Fruit fly (Drosophila melanogaster) whole organism, adult: ENCODE measurements around the gene Sf3b2.

ENCODE experiments used
- CG11617 ChIP-seq: fragments of 200-800 bp; sonication (Bioruptor generic); optimal IDR thresholded peaks from 2 replicates; lab custom pipeline; 2017; ENCODE audit warnings: mild to moderate bottlenecking, missing biosample characterization, missing genetic modification reagents, missing genetic modification characterization
- CG12768 ChIP-seq: fragments of 200-800 bp; sonication (Bioruptor generic); optimal IDR thresholded peaks from 2 replicates; lab custom pipeline; 2017; ENCODE audit warnings: missing biosample characterization, missing genetic modification characterization, mild to moderate bottlenecking, moderate library complexity, missing genetic modification reagents
- CG14711 ChIP-seq: fragments of 200-800 bp; sonication (Bioruptor generic); optimal IDR thresholded peaks from 2 replicates; lab custom pipeline; 2018; ENCODE audit warnings: missing biosample characterization, mild to moderate bottlenecking, missing genetic modification characterization, moderate library complexity
- CG1620 ChIP-seq: fragments of 200-800 bp; sonication (Bioruptor generic); optimal IDR thresholded peaks from 2 replicates; lab custom pipeline; 2016; ENCODE audit warnings: missing biosample characterization, missing genetic modification characterization
- CG33017 ChIP-seq: fragments of 200-800 bp; sonication (Bioruptor generic); optimal IDR thresholded peaks from 2 replicates; lab custom pipeline; 2018; ENCODE audit warnings: missing biosample characterization, mild to moderate bottlenecking, missing genetic modification characterization, moderate library complexity
- CG5204 ChIP-seq: fragments of 200-800 bp; sonication (Bioruptor generic); optimal IDR thresholded peaks from 2 replicates; lab custom pipeline; 2016; ENCODE audit warnings: missing biosample characterization, missing genetic modification characterization
- CG7045 ChIP-seq: fragments of 200-800 bp; sonication (Bioruptor generic); optimal IDR thresholded peaks from 2 replicates; lab custom pipeline; 2017; ENCODE audit warnings: missing biosample characterization, mild to moderate bottlenecking, missing genetic modification characterization
- CG7101 ChIP-seq: fragments of 200-800 bp; sonication (Bioruptor generic); optimal IDR thresholded peaks from 2 replicates; lab custom pipeline; 2018; ENCODE audit warnings: missing biosample characterization, mild to moderate bottlenecking, missing genetic modification characterization, moderate library complexity
- Clk ChIP-seq: fragments of 200-800 bp; sonication (Bioruptor generic); optimal IDR thresholded peaks from 2 replicates; lab custom pipeline; 2017; ENCODE audit warnings: missing biosample characterization, missing genetic modification characterization
- Crg-1 ChIP-seq: fragments of 200-800 bp; sonication (Bioruptor generic); optimal IDR thresholded peaks from 2 replicates; lab custom pipeline; 2016; ENCODE audit warnings: missing biosample characterization, missing genetic modification characterization
- Hr96 ChIP-seq: fragments of 200-800 bp; sonication (Bioruptor generic); optimal IDR thresholded peaks from 2 replicates; lab custom pipeline; 2016; ENCODE audit warnings: missing biosample characterization, missing genetic modification characterization
- Mnt ChIP-seq: fragments of 200-800 bp; sonication (Bioruptor generic); optimal IDR thresholded peaks from 2 replicates; lab custom pipeline; 2016; ENCODE audit warnings: missing biosample characterization, mild to moderate bottlenecking, missing genetic modification characterization
- bab1 ChIP-seq: fragments of 200-800 bp; sonication (Bioruptor generic); optimal IDR thresholded peaks from 3 replicates; lab custom pipeline; 2019; ENCODE audit warnings: missing biosample characterization, mild to moderate bottlenecking, missing genetic modification characterization, moderate library complexity
- cic ChIP-seq: fragments of 200-800 bp; sonication (Bioruptor generic); optimal IDR thresholded peaks from 2 replicates; lab custom pipeline; 2017; ENCODE audit warnings: missing biosample characterization, mild to moderate bottlenecking, missing genetic modification characterization, moderate library complexity
- cnc ChIP-seq, 2 experiments: fragments of >200 bp; optimal IDR thresholded peaks; 2 replicates each; lab custom pipeline; 2017
- kay ChIP-seq: fragments of 200-800 bp; sonication (Bioruptor generic); peaks from one replicate; lab custom pipeline; 2016; ENCODE audit warnings: missing biosample characterization, missing genetic modification characterization, borderline replicate concordance
- ovo ChIP-seq: fragments of 200-800 bp; sonication (Bioruptor generic); optimal IDR thresholded peaks from 2 replicates; lab custom pipeline; 2016; ENCODE audit warnings: missing biosample characterization, missing genetic modification characterization
- pad ChIP-seq: fragments of 200-800 bp; sonication (Bioruptor generic); optimal IDR thresholded peaks from 3 replicates; lab custom pipeline; 2017; ENCODE audit warnings: missing biosample characterization, missing genetic modification characterization, mild to moderate bottlenecking, moderate library complexity, missing genetic modification reagents
- tj ChIP-seq: fragments of 200-800 bp; sonication (Bioruptor generic); optimal IDR thresholded peaks from 3 replicates; lab custom pipeline; 2017; ENCODE audit warnings: missing biosample characterization, mild to moderate bottlenecking, missing genetic modification characterization, moderate library complexity
- toe ChIP-seq: fragments of 200-800 bp; sonication (Bioruptor generic); optimal IDR thresholded peaks from 2 replicates; lab custom pipeline; 2016; ENCODE audit warnings: missing biosample characterization, missing genetic modification characterization

Gene Sf3b2

DNA sequence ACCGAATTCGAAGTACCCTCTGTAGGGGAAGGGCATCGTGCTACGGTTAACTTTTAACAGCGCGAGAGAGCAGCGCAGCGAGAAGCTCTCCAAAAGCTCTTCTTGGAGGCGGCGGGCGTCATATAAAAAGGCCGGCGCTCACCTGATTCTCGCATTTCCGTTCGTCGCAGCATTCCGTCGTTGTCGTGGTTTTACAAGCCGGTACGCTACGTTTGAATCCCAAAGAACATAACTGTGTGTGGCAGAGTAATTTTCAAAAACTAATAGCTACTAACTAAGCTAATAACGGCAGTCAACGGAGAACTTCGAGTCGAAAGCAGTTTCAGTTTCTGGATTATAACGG is 27.5 kb upstream of the Sf3b2 start, which contains the start of gene FASN1:
Gene FASN1, plus strand, starts transcription at position 151 of the 343 bp plus-strand sequence.
- TF ChIP-seq CG12768 (GFP tag; lab: Kevin White, UChicago) (peak; percentile 81), CG33017 (peak; percentile 69), cic (peak; percentile 55), ovo (GFP tag; lab: Kevin White, UChicago) (peak; percentile 61), CG7101 (tag; lab: Kevin White, UChicago) (peak; percentile 59), Crg-1 (GFP tag; lab: Kevin White, UChicago) (peak; percentile 78), CG11617 (GFP tag; lab: Kevin White, UChicago) (peak; percentile 0), bab1 (GFP tag; lab: Kevin White, UChicago) (peak; percentile 87), Mnt (GFP tag; lab: Kevin White, UChicago) (peak; percentile 81), CG14711 (tag; lab: Kevin White, UChicago) (peak; percentile 25), pad (GFP tag; lab: Kevin White, UChicago) (peak; percentile 64), cnc (optimal IDR thresholded peaks at IDR 0.05; lab: Kevin White, UChicago) (no peak), Clk (GFP tag; lab: Kevin White, UChicago) (no peak), toe (no peak), Hr96 (peak; percentile 67), CG7045 (GFP tag; lab: Kevin White, UChicago) (peak; percentile 43), CG5204 (GFP tag; lab: Kevin White, UChicago) (no peak), kay (no peak), CG1620 (GFP tag; lab: Kevin White, UChicago) (peak; percentile 69), tj (GFP tag; lab: Kevin White, UChicago) (peak; percentile 8)

dm6 chr2L:3055710-3056447 is 26.9 kb upstream of the Sf3b2 start:
- TF ChIP-seq CG12768 (GFP tag; lab: Kevin White, UChicago) (no peak), CG1620 (GFP tag; lab: Kevin White, UChicago) (no peak), CG5204 (GFP tag; lab: Kevin White, UChicago) (peak; percentile 69), kay (peak; percentile 74), CG7101 (tag; lab: Kevin White, UChicago) (no peak), tj (GFP tag; lab: Kevin White, UChicago) (peak; percentile 64), Mnt (GFP tag; lab: Kevin White, UChicago) (no peak), CG33017 (no peak), CG7045 (GFP tag; lab: Kevin White, UChicago) (peak; percentile 39), CG14711 (tag; lab: Kevin White, UChicago) (no peak), Hr96 (no peak), toe (peak; percentile 53), Crg-1 (GFP tag; lab: Kevin White, UChicago) (no peak), cic (no peak), pad (GFP tag; lab: Kevin White, UChicago) (no peak), ovo (GFP tag; lab: Kevin White, UChicago) (no peak), bab1 (GFP tag; lab: Kevin White, UChicago) (no peak), Clk (GFP tag; lab: Kevin White, UChicago) (peak; percentile 35), CG11617 (GFP tag; lab: Kevin White, UChicago) (peak; percentile 59), cnc (optimal IDR thresholded peaks at IDR 0.05; lab: Kevin White, UChicago) (no peak)

DNA sequence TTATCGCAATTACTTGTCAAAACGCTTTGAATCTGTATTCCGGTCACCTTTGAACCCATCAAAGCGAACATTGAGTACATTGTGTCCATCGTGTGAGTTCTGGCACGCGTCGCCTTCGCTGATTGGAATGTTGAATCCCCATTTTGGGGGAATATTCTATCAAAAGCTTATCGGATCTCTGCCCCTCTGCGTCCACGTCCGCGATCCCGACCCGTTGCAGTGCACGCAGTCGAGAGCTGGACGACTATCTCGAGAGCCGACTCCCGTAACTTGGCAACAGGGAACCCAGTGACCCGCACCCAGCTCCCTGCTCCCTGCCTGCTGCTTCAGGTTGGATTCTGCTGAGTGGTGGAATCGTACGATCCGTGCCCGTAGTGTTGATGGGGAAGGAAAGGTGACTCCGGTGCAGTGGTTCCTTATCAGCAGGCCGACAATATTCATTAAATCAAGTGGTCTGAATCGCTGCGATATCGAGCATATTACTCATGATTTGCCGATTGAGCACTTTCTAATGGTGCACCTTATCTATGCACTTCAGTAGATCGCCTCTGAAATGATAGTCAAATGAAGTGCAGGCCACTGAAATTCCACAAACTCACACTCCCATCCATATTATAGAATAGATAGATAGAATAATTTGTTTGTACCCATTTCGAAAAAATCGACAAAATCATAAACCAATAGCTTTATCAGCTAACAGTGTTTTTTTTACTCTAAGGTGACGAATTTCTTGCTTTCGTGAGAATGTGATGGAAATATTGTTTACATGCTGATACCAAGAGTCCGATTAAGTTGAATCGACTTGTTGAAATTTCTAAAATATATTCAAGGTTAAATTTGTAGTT is 15.9 kb upstream of the Sf3b2 start:
- TF ChIP-seq cic = peak; percentile 82
- peak; percentile 77 for TF ChIP-seq tj (GFP tag; lab: Kevin White, UChicago)
- no peak for TF ChIP-seq toe
- peak; percentile 95 for TF ChIP-seq kay
- peak; percentile 18 for TF ChIP-seq Mnt (GFP tag; lab: Kevin White, UChicago)
- TF ChIP-seq CG14711 (tag; lab: Kevin White, UChicago) = peak; percentile 11
- no peak for TF ChIP-seq CG7101 (tag; lab: Kevin White, UChicago)
- peak; percentile 6 for TF ChIP-seq Clk (GFP tag; lab: Kevin White, UChicago)
- TF ChIP-seq CG33017 = no peak
- TF ChIP-seq CG1620 (GFP tag; lab: Kevin White, UChicago) = no peak
- no peak for TF ChIP-seq CG5204 (GFP tag; lab: Kevin White, UChicago)
- TF ChIP-seq Crg-1 (GFP tag; lab: Kevin White, UChicago) = no peak
- TF ChIP-seq Hr96 = peak; percentile 1
- TF ChIP-seq CG11617 (GFP tag; lab: Kevin White, UChicago) = peak; percentile 6
- no peak for TF ChIP-seq cnc (optimal IDR thresholded peaks at IDR 0.05; lab: Kevin White, UChicago)
- peak; percentile 36 for TF ChIP-seq CG12768 (GFP tag; lab: Kevin White, UChicago)

DNA sequence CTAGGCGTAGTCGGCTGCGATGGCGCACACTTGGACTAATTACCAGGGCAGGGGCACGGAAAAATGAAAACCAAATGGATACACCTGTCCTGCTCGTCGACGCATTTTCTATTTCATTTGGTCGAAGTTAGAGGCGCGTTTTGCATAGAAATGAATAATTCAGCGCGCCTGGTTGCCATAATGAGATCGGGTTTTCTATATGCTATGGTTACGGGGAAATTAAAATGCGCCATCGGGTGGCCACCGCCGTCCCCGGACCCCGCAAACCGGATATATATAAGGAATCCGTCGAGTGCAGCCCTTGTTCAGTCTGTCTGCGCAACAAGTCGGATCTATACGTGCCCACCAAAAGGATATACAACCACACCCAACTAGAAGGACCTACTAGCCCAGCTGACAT is 14.7 kb upstream of the Sf3b2 start, which contains the start of gene FASN2:
Gene FASN2, plus strand, starts transcription at position 301 of the 400 bp plus-strand sequence.
- TF ChIP-seq cic (peak; percentile 3), pad (GFP tag; lab: Kevin White, UChicago) (no peak)

dm6 chr2L:3041918-3042615 is 13.1 kb upstream of the Sf3b2 start, which contains the start of gene CG17261:
Gene CG17261 (plus strand): TSS chr2L:3042551.
- TF ChIP-seq pad (GFP tag; lab: Kevin White, UChicago) (no peak), ovo (GFP tag; lab: Kevin White, UChicago) (no peak), CG5204 (GFP tag; lab: Kevin White, UChicago) (no peak), CG1620 (GFP tag; lab: Kevin White, UChicago) (no peak), bab1 (GFP tag; lab: Kevin White, UChicago) (no peak), CG11617 (GFP tag; lab: Kevin White, UChicago) (no peak), cic (peak; percentile 49), CG14711 (tag; lab: Kevin White, UChicago) (peak; percentile 35), kay (peak; percentile 74), Crg-1 (GFP tag; lab: Kevin White, UChicago) (no peak), toe (no peak), Clk (GFP tag; lab: Kevin White, UChicago) (no peak), cnc (optimal IDR thresholded peaks at IDR 0.05; lab: Kevin White, UChicago) (no peak), CG33017 (no peak), tj (GFP tag; lab: Kevin White, UChicago) (no peak), CG7101 (tag; lab: Kevin White, UChicago) (peak; percentile 39), Mnt (GFP tag; lab: Kevin White, UChicago) (peak; percentile 74), CG12768 (GFP tag; lab: Kevin White, UChicago) (no peak), Hr96 (no peak), CG7045 (GFP tag; lab: Kevin White, UChicago) (no peak)
